Worm (Caenorhabditis elegans): ENCODE measurements around the gene scl-11.

The scl-11 gene

ce11 chrIV:13080185-13080584 lies 29.0 kb downstream of the scl-11 start:
- TF ChIP-seq lin-15B (tag; optimal IDR thresholded peaks at IDR 0.05) (no peak), hlh-11 (tag; optimal IDR thresholded peaks at IDR 0.05) (peak; percentile 20), unc-130 (GFP tag; optimal IDR thresholded peaks at IDR 0.05) (no peak), hlh-30 (tag; optimal IDR thresholded peaks at IDR 0.05; ENCODE audit: insufficient read depth) (no peak), ctbp-1 (GFP tag; IDR thresholded peaks at IDR 0.05) (no peak), ZK337.2 (GFP tag; IDR thresholded peaks at IDR 0.05) (no peak), R02D3.7 (tag; optimal IDR thresholded peaks at IDR 0.05) (no peak), jun-1 (tag; optimal IDR thresholded peaks at IDR 0.05) (no peak), daf-8 (GFP tag; IDR thresholded peaks at IDR 0.05) (no peak), snpc-1.2 (GFP tag; IDR thresholded peaks at IDR 0.05) (no peak), ceh-44 (GFP tag; IDR thresholded peaks at IDR 0.05) (no peak), madf-9 (GFP tag; conservative IDR thresholded peaks at IDR 0.05) (no peak), php-3 (GFP tag; IDR thresholded peaks at IDR 0.05) (no peak), nhr-48 (tag; optimal IDR thresholded peaks at IDR 0.05) (no peak), nhr-28 (tag; optimal IDR thresholded peaks at IDR 0.05) (peak; percentile 92), F10B5.3 (tag; optimal IDR thresholded peaks at IDR 0.05) (no peak), daf-12 (tag; optimal IDR thresholded peaks at IDR 0.05) (no peak), mdl-1 (tag; optimal IDR thresholded peaks at IDR 0.05) (peak in 1 of 2 experiments; percentile 5), cey-2 (tag; optimal IDR thresholded peaks at IDR 0.05; ENCODE audit: borderline replicate concordance, insufficient read depth) (no peak), nhr-11 (tag; optimal IDR thresholded peaks at IDR 0.05) (peak; percentile 89)

ce11 chrIV:13080861-13081260 lies 29.7 kb downstream of the scl-11 start:
- peak; percentile 9 for TF ChIP-seq aha-1 (tag)
- no peak for TF ChIP-seq Y48G9A.11 (GFP tag; IDR thresholded peaks at IDR 0.05)
- no peak for TF ChIP-seq lin-38 (GFP tag; IDR thresholded peaks at IDR 0.05)
- TF ChIP-seq nhr-25 (tag; optimal IDR thresholded peaks at IDR 0.05; ENCODE audit: borderline replicate concordance, insufficient read depth), result peak; percentile 8
- TF ChIP-seq pha-4 (GFP tag; IDR thresholded peaks at IDR 0.05), result no peak
- no peak for TF ChIP-seq pha-4 (tag; optimal IDR thresholded peaks at IDR 0.05)
- TF ChIP-seq lin-29 (GFP tag; IDR thresholded peaks at IDR 0.05), result no peak
- peak in 1 of 2 experiments; percentile 94 for TF ChIP-seq unc-62 (GFP tag; optimal IDR thresholded peaks at IDR 0.05 in 1 of 2)
- TF ChIP-seq unc-62 (tag; optimal IDR thresholded peaks at IDR 0.05), result no peak
- no peak for TF ChIP-seq dmd-6 (GFP tag; IDR thresholded peaks at IDR 0.05)
- no peak for TF ChIP-seq fos-1 (tag; optimal IDR thresholded peaks at IDR 0.05)
- no peak for TF ChIP-seq nhr-48 (tag; optimal IDR thresholded peaks at IDR 0.05)
- no peak for TF ChIP-seq ces-1 (GFP tag; optimal IDR thresholded peaks at IDR 0.05)
- no peak for TF ChIP-seq set-16 (GFP tag; IDR thresholded peaks at IDR 0.05)
- TF ChIP-seq mxl-3 (GFP tag; optimal IDR thresholded peaks at IDR 0.05), result no peak
- no peak for TF ChIP-seq zag-1 (tag; optimal IDR thresholded peaks at IDR 0.05)
- TF ChIP-seq fkh-10 (GFP tag; optimal IDR thresholded peaks at IDR 0.05), result no peak

DNA sequence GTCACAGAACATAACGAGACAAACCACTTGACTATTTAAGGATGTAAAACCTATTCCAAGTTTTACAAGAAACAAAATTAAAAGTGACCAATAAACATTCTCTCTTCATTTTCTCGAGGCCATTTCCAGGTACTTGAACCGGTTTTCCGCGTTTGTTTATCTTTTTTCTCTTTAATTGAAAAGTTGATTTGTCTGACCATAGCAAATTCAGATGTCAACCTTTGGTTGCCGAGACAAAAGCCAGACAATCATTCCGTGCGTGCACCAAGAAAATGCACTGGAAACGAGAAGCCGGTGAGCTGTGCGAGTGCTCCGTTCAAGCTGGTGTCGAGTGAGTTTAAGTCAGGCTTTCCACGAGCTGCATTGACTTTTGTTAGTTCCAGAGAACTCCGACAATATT lies 30.9 kb downstream of the scl-11 start:
- TF ChIP-seq egl-43 (GFP tag; IDR thresholded peaks at IDR 0.05), result 0 out of 2 replicates have a peak, but pooled peaks have one; percentile 40
- TF ChIP-seq ceh-20 (GFP tag; IDR thresholded peaks at IDR 0.05), result 0 out of 2 replicates have a peak, but pooled peaks have one; percentile 21
- TF ChIP-seq ztf-11 (tag; optimal IDR thresholded peaks at IDR 0.05), result no peak
- TF ChIP-seq D1046.2 (GFP tag; IDR thresholded peaks at IDR 0.05), result 0 out of 2 replicates have a peak, but pooled peaks have one; percentile 17
- no peak for TF ChIP-seq fkh-10 (GFP tag; optimal IDR thresholded peaks at IDR 0.05)
- no peak for TF ChIP-seq unc-130 (GFP tag; optimal IDR thresholded peaks at IDR 0.05)
- TF ChIP-seq ctbp-1 (GFP tag; IDR thresholded peaks at IDR 0.05), result 0 out of 2 replicates have a peak, but pooled peaks have one; percentile 31
- no peak for TF ChIP-seq lir-3 (tag; optimal IDR thresholded peaks at IDR 0.05)
- peak; percentile 39 for TF ChIP-seq ama-1 (optimal IDR thresholded peaks at IDR 0.05)
- no peak for TF ChIP-seq zip-11 (GFP tag; IDR thresholded peaks at IDR 0.05)
- peak in 1 of 2 experiments; percentile 98 for TF ChIP-seq unc-62 (GFP tag; optimal IDR thresholded peaks at IDR 0.05 in 1 of 2)
- no peak for TF ChIP-seq unc-62 (tag; optimal IDR thresholded peaks at IDR 0.05)
- TF ChIP-seq mep-1 (tag; optimal IDR thresholded peaks at IDR 0.05), result no peak
